Worm (Caenorhabditis elegans) whole organism, young adult: Measurements from ENCODE around the gene Y47D7A.9.
"Not testable (repeated sequence)": the region's sequence is repeated elsewhere in the genome, so short reads cannot be mapped to it uniquely, and the experiment has no call there.

Experiments
- bed-1 ChIP-seq: fragments of 200-800 bp; sonication (Bioruptor generic); IDR thresholded peaks from 2 replicates; pipeline ENCODE4 v1.3.6; 2022; ENCODE audit warnings: missing genetic modification reagents, missing genetic modification characterization, missing compliant biosample characterization
- bed-2 ChIP-seq: fragments of 200-800 bp; sonication (Bioruptor generic); IDR thresholded peaks from 2 replicates; pipeline ENCODE4 v1.3.6; 2022; ENCODE audit warnings: missing genetic modification reagents, missing genetic modification characterization, missing compliant biosample characterization
- lsl-1 ChIP-seq: fragments of 200-800 bp; sonication (Bioruptor generic); optimal IDR thresholded peaks from 2 replicates; lab custom pipeline; 2018; ENCODE audit warnings: mild to moderate bottlenecking, missing genetic modification characterization, moderate library complexity, missing compliant biosample characterization

- not testable (repeated sequence) for TF ChIP-seq bed-1; bed-2 (GFP tag; lab: Robert Waterston, UW); lsl-1
These were observed 8.4 kb upstream of the Y47D7A.9 start for ce11 chrV:4432196-4432595.
